Fruit fly (Drosophila melanogaster): ENCODE results near the gene ninaC.

Gene ninaC

dm6 chr2L:7404923-7405322 lies 27.4 kb downstream of the ninaC start, which contains the start of gene CG5177:
TSS of gene CG5177 (plus strand) at chr2L:7405227.
- TF ChIP-seq Rel (GFP tag; optimal IDR thresholded peaks at IDR 0.05) = no peak
- peak; percentile 49 for TF ChIP-seq Rel (tag; optimal IDR thresholded peaks at IDR 0.05)
- no peak for TF ChIP-seq Hnf4 (GFP tag; optimal IDR thresholded peaks at IDR 0.05)
- no peak for TF ChIP-seq h (GFP tag; optimal IDR thresholded peaks at IDR 0.05)

- TF ChIP-seq rgr (GFP tag; optimal IDR thresholded peaks at IDR 0.05) (no peak), woc (GFP tag; optimal IDR thresholded peaks at IDR 0.05) (no peak), Dif (GFP tag; optimal IDR thresholded peaks at IDR 0.05; ENCODE audit: partially characterized antibody) (no peak), Hnf4 (GFP tag; optimal IDR thresholded peaks at IDR 0.05) (no peak), Rel (GFP tag; optimal IDR thresholded peaks at IDR 0.05) (no peak), Rel (tag; optimal IDR thresholded peaks at IDR 0.05) (no peak), Mio (GFP tag; optimal IDR thresholded peaks at IDR 0.05) (no peak), sv (GFP tag; optimal IDR thresholded peaks at IDR 0.05) (no peak), Dfd (GFP tag; optimal IDR thresholded peaks at IDR 0.05) (no peak), Abd-B (GFP tag; optimal IDR thresholded peaks at IDR 0.05) (no peak)
These were observed 30.1 kb downstream of the ninaC start for dm6 chr2L:7407638-7408037.

- TF ChIP-seq ey (GFP tag; optimal IDR thresholded peaks at IDR 0.05) (no peak), lola (GFP tag; optimal IDR thresholded peaks at IDR 0.05) (no peak), Jra (GFP tag; optimal IDR thresholded peaks at IDR 0.05) (no peak), dsf (GFP tag; optimal IDR thresholded peaks at IDR 0.05; ENCODE audit: borderline replicate concordance) (no peak), HLH106 (tag; optimal IDR thresholded peaks at IDR 0.05) (no peak), Sp1 (GFP tag; optimal IDR thresholded peaks at IDR 0.05) (no peak), Mio (GFP tag; optimal IDR thresholded peaks at IDR 0.05) (no peak), N (GFP tag; optimal IDR thresholded peaks at IDR 0.05) (no peak), Myc (optimal IDR thresholded peaks at IDR 0.05) (no peak), h (GFP tag; optimal IDR thresholded peaks at IDR 0.05) (no peak), fru (GFP tag; optimal IDR thresholded peaks at IDR 0.05) (no peak), pan (optimal IDR thresholded peaks at IDR 0.05) (no peak), sv (GFP tag; optimal IDR thresholded peaks at IDR 0.05) (no peak), CG9705 (GFP tag; optimal IDR thresholded peaks at IDR 0.05) (no peak), OdsH (GFP tag; optimal IDR thresholded peaks at IDR 0.05) (no peak), sage (GFP tag; optimal IDR thresholded peaks at IDR 0.05) (no peak), woc (GFP tag; optimal IDR thresholded peaks at IDR 0.05) (no peak), usp (GFP tag; optimal IDR thresholded peaks at IDR 0.05) (no peak), jim (GFP tag; optimal IDR thresholded peaks at IDR 0.05) (no peak), rgr (GFP tag; optimal IDR thresholded peaks at IDR 0.05) (no peak)
These were observed 31.5 kb downstream of the ninaC start for dm6 chr2L:7409007-7409406.

- no peak for TF ChIP-seq CG32264 (GFP tag; optimal IDR thresholded peaks at IDR 0.05)
- no peak for TF ChIP-seq woc (GFP tag; optimal IDR thresholded peaks at IDR 0.05)
- TF ChIP-seq Hr78 (GFP tag; optimal IDR thresholded peaks at IDR 0.05) = no peak
- no peak for TF ChIP-seq br (GFP tag; optimal IDR thresholded peaks at IDR 0.05)
- no peak for TF ChIP-seq Vsx2 (GFP tag; optimal IDR thresholded peaks at IDR 0.05; ENCODE audit: partially characterized antibody)
- TF ChIP-seq tai (GFP tag; optimal IDR thresholded peaks at IDR 0.05) = no peak
These were observed 32.1 kb downstream of the ninaC start, which contains the start of gene CG5181 for dm6 chr2L:7409602-7410001. TSS of gene CG5181 (minus strand) at chr2L:7409809.

- TF ChIP-seq jim (GFP tag; optimal IDR thresholded peaks at IDR 0.05) (no peak), sv (GFP tag; optimal IDR thresholded peaks at IDR 0.05) (no peak), Dfd (GFP tag; optimal IDR thresholded peaks at IDR 0.05) (no peak), brk (GFP tag; optimal IDR thresholded peaks at IDR 0.05) (no peak), Sp1 (GFP tag; optimal IDR thresholded peaks at IDR 0.05) (no peak), Vsx2 (GFP tag; optimal IDR thresholded peaks at IDR 0.05; ENCODE audit: partially characterized antibody) (no peak), woc (GFP tag; optimal IDR thresholded peaks at IDR 0.05) (no peak), foxo (GFP tag; optimal IDR thresholded peaks at IDR 0.05) (no peak), HLH106 (tag; optimal IDR thresholded peaks at IDR 0.05) (no peak), sage (GFP tag; optimal IDR thresholded peaks at IDR 0.05) (no peak), usp (GFP tag; optimal IDR thresholded peaks at IDR 0.05) (no peak), ey (GFP tag; optimal IDR thresholded peaks at IDR 0.05) (no peak)
These were observed 33.1 kb downstream of the ninaC start, which contains the start of gene CG15818 for dm6 chr2L:7410609-7411008. TSS of gene CG15818 (plus strand) at chr2L:7410909.
